Fruit fly (Drosophila melanogaster) whole organism, embryonic: ENCODE measurements around the gene Hip14.

Source experiments
- Abd-B ChIP-seq: fragments of 200-800 bp; sonication (Bioruptor generic); optimal IDR thresholded peaks from 2 replicates; lab custom pipeline; 2018; ENCODE audit warnings: missing biosample characterization, mild to moderate bottlenecking, missing genetic modification characterization, moderate library complexity
- Aef1 ChIP-seq: fragments of 200-800 bp; sonication (Bioruptor generic); IDR thresholded peaks from 3 replicates; pipeline ENCODE4 v1.3.6; 2022; ENCODE audit warnings: missing biosample characterization, missing genetic modification characterization
- B-H1 ChIP-seq: fragments of 200-800 bp; sonication (Bioruptor generic); IDR thresholded peaks from 3 replicates; pipeline ENCODE4 v1.3.6; 2022; ENCODE audit warnings: missing biosample characterization, missing genetic modification characterization
- CG11085 ChIP-seq: fragments of 200-800 bp; sonication (Bioruptor generic); IDR thresholded peaks from 2 replicates; pipeline ENCODE4 v1.3.6; 2022; ENCODE audit warnings: missing biosample characterization, missing genetic modification characterization
- CG13894 ChIP-seq: fragments of 200-800 bp; sonication (Bioruptor generic); optimal IDR thresholded peaks from 3 replicates; lab custom pipeline; 2018; ENCODE audit warnings: missing biosample characterization, mild to moderate bottlenecking, missing genetic modification characterization, moderate library complexity
- CG16815 ChIP-seq: fragments of 200-800 bp; sonication (Bioruptor generic); optimal IDR thresholded peaks from 3 replicates; lab custom pipeline; 2017; ENCODE audit warnings: missing biosample characterization, mild to moderate bottlenecking, missing genetic modification characterization
- CG17328 ChIP-seq: fragments of 200-800 bp; sonication (Bioruptor generic); IDR thresholded peaks from 2 replicates; pipeline ENCODE4 v1.3.6; 2022; ENCODE audit warnings: missing biosample characterization, missing genetic modification characterization
- CG17385 ChIP-seq: fragments of 200-800 bp; sonication (Bioruptor generic); optimal IDR thresholded peaks from 3 replicates; lab custom pipeline; 2018; ENCODE audit warnings: missing biosample characterization, mild to moderate bottlenecking, missing genetic modification characterization
- CG17829 ChIP-seq: fragments of 200-800 bp; optimal IDR thresholded peaks from 2 replicates; lab custom pipeline; 2019; ENCODE audit warnings: missing biosample characterization, mild to moderate bottlenecking, missing genetic modification characterization, moderate library complexity
- CG18599 ChIP-seq: fragments of 200-800 bp; sonication (Bioruptor generic); optimal IDR thresholded peaks from 3 replicates; lab custom pipeline; 2017; ENCODE audit warnings: missing biosample characterization, missing genetic modification characterization, mild to moderate bottlenecking, moderate library complexity, missing genetic modification reagents
- CG18619 ChIP-seq: fragments of 200-800 bp; sonication (Bioruptor generic); optimal IDR thresholded peaks from 3 replicates; lab custom pipeline; 2017; ENCODE audit warnings: missing biosample characterization, mild to moderate bottlenecking, missing genetic modification characterization
- CG31365 ChIP-seq: fragments of 200-800 bp; sonication (Bioruptor generic); optimal IDR thresholded peaks from 2 replicates; lab custom pipeline; 2018; ENCODE audit warnings: missing biosample characterization, mild to moderate bottlenecking, missing genetic modification characterization
- CG3163 ChIP-seq: fragments of 200-800 bp; sonication (Bioruptor generic); optimal IDR thresholded peaks from 3 replicates; lab custom pipeline; 2016; ENCODE audit warnings: missing biosample characterization, missing genetic modification characterization
- CG34422 ChIP-seq: fragments of 200-800 bp; sonication (Bioruptor generic); IDR thresholded peaks from 3 replicates; pipeline ENCODE4 v1.3.6; 2022; ENCODE audit warnings: missing biosample characterization, missing genetic modification characterization
- CG3995 ChIP-seq: fragments of 200-800 bp; sonication (Bioruptor generic); optimal IDR thresholded peaks from 3 replicates; lab custom pipeline; 2016; ENCODE audit warnings: missing biosample characterization, missing genetic modification characterization
- CG4360 ChIP-seq: fragments of 200-800 bp; sonication (Bioruptor generic); IDR thresholded peaks from 2 replicates; pipeline ENCODE4 v1.3.6; 2022; ENCODE audit warnings: missing biosample characterization, missing genetic modification characterization
- CG43689 ChIP-seq: fragments of 200-800 bp; sonication (Bioruptor generic); IDR thresholded peaks from 2 replicates; pipeline ENCODE4 v1.3.6; 2022; ENCODE audit warnings: missing biosample characterization, missing genetic modification characterization
- CG5953 ChIP-seq: fragments of 200-800 bp; sonication (Bioruptor generic); IDR thresholded peaks from 2 replicates; pipeline ENCODE4 v1.3.6; 2022; ENCODE audit warnings: missing biosample characterization, missing genetic modification characterization
- CG6813 ChIP-seq: fragments of 200-800 bp; sonication (Bioruptor generic); optimal IDR thresholded peaks from 2 replicates; lab custom pipeline; 2017; ENCODE audit warnings: missing biosample characterization, missing genetic modification characterization, mild to moderate bottlenecking, moderate library complexity, missing genetic modification reagents
- CG7357 ChIP-seq: fragments of 200-800 bp; sonication (Bioruptor generic); IDR thresholded peaks from 3 replicates; pipeline ENCODE4 v1.3.6; 2022; ENCODE audit warnings: missing biosample characterization, missing genetic modification characterization
- CG8281 ChIP-seq: fragments of 200-800 bp; sonication (Bioruptor generic); optimal IDR thresholded peaks from 2 replicates; lab custom pipeline; 2018; ENCODE audit warnings: missing biosample characterization, mild to moderate bottlenecking, missing genetic modification characterization, moderate library complexity
- CG8290 ChIP-seq, 3 experiments: fragments of 200-800 bp; sonication (Bioruptor generic); optimal IDR thresholded peaks; 2 replicates each; lab custom pipeline; 2016 to 2019; ENCODE audit warnings: missing biosample characterization in 3 of 3, missing genetic modification characterization in 3 of 3, mild to moderate bottlenecking in 2 of 3, moderate library complexity in 1 of 3
- D19B ChIP-seq: fragments of 200-800 bp; sonication (Bioruptor generic); optimal IDR thresholded peaks from 2 replicates; lab custom pipeline; 2017; ENCODE audit warnings: missing biosample characterization, mild to moderate bottlenecking, missing genetic modification characterization
- Dek ChIP-seq: fragments of 200-800 bp; sonication (Bioruptor generic); optimal IDR thresholded peaks from 3 replicates; lab custom pipeline; 2019; ENCODE audit warnings: missing biosample characterization, mild to moderate bottlenecking, missing genetic modification characterization, moderate library complexity
- Fer2 ChIP-seq: fragments of 200-800 bp; sonication (Bioruptor generic); optimal IDR thresholded peaks from 2 replicates; lab custom pipeline; 2018; ENCODE audit warnings: missing biosample characterization, mild to moderate bottlenecking, missing genetic modification characterization, moderate library complexity
- Fer3 ChIP-seq: fragments of 200-800 bp; sonication (Bioruptor generic); optimal IDR thresholded peaks from 2 replicates; lab custom pipeline; 2018; ENCODE audit warnings: missing biosample characterization, mild to moderate bottlenecking, missing genetic modification characterization, moderate library complexity
- HLH4C ChIP-seq: fragments of 200-800 bp; sonication (Bioruptor generic); IDR thresholded peaks from 3 replicates; pipeline ENCODE4 v1.3.6; 2022; ENCODE audit warnings: missing biosample characterization, missing genetic modification characterization; ENCODE audit not compliant: partially characterized antibody
- HLHmδ ChIP-seq: fragments of 200-800 bp; sonication (Bioruptor generic); optimal IDR thresholded peaks from 2 replicates; lab custom pipeline; 2018; ENCODE audit warnings: missing biosample characterization, mild to moderate bottlenecking, missing genetic modification characterization, moderate library complexity
- HmgZ ChIP-seq: fragments of 200-800 bp; sonication (Bioruptor generic); optimal IDR thresholded peaks from 2 replicates; lab custom pipeline; 2018; ENCODE audit warnings: missing biosample characterization, mild to moderate bottlenecking, missing genetic modification characterization
- Hr51 ChIP-seq, 2 experiments: fragments of 200-800 bp; sonication (Bioruptor generic); optimal IDR thresholded peaks; 2 replicates in 1 of 2; 3 replicates in 1 of 2; lab custom pipeline; 2016 to 2018; ENCODE audit warnings: missing biosample characterization in 2 of 2, missing genetic modification characterization in 2 of 2, mild to moderate bottlenecking in 1 of 2, moderate library complexity in 1 of 2
- NC2α ChIP-seq: fragments of 200-800 bp; sonication (Bioruptor generic); optimal IDR thresholded peaks from 2 replicates; lab custom pipeline; 2016; ENCODE audit warnings: missing biosample characterization, missing genetic modification characterization
- Nf-YB ChIP-seq: fragments of 200-800 bp; sonication (Bioruptor generic); optimal IDR thresholded peaks from 3 replicates; lab custom pipeline; 2019; ENCODE audit warnings: missing biosample characterization, mild to moderate bottlenecking, missing genetic modification characterization, moderate library complexity
- Usf ChIP-seq: fragments of 200-800 bp; sonication (Bioruptor generic); optimal IDR thresholded peaks from 2 replicates; lab custom pipeline; 2017; ENCODE audit warnings: missing genotype, missing biosample characterization, missing genetic modification characterization
- ash1 ChIP-seq: fragments of 200-800 bp; sonication (Bioruptor generic); optimal IDR thresholded peaks from 2 replicates; lab custom pipeline; 2018; ENCODE audit warnings: missing biosample characterization, mild to moderate bottlenecking, missing genetic modification characterization
- bigmax ChIP-seq: fragments of 200-800 bp; sonication (Bioruptor generic); optimal IDR thresholded peaks from 2 replicates; lab custom pipeline; 2018; ENCODE audit warnings: missing biosample characterization, mild to moderate bottlenecking, missing genetic modification characterization
- cad ChIP-seq: fragments of >200 bp; optimal IDR thresholded peaks from 2 replicates; lab custom pipeline; 2017; ENCODE audit warnings: missing biosample characterization, missing genetic modification characterization
- caup ChIP-seq: fragments of 200-800 bp; sonication (Bioruptor generic); optimal IDR thresholded peaks from 3 replicates; lab custom pipeline; 2017; ENCODE audit warnings: missing biosample characterization, mild to moderate bottlenecking, missing genetic modification characterization, moderate library complexity; ENCODE audit not compliant: severe bottlenecking
- emc ChIP-seq: fragments of 200-800 bp; sonication (Bioruptor generic); optimal IDR thresholded peaks from 2 replicates; lab custom pipeline; 2016; ENCODE audit warnings: missing biosample characterization, missing genetic modification characterization
- fd64A ChIP-seq: fragments of 200-800 bp; sonication (Bioruptor generic); optimal IDR thresholded peaks from 3 replicates; lab custom pipeline; 2018; ENCODE audit warnings: missing biosample characterization, mild to moderate bottlenecking, missing genetic modification characterization
- gcm ChIP-seq: fragments of 200-800 bp; sonication (Bioruptor generic); optimal IDR thresholded peaks from 2 replicates; lab custom pipeline; 2019; ENCODE audit warnings: missing biosample characterization, mild to moderate bottlenecking, missing genetic modification characterization, moderate library complexity
- grn ChIP-seq: fragments of 200-800 bp; sonication (Bioruptor generic); optimal IDR thresholded peaks from 3 replicates; lab custom pipeline; 2017; ENCODE audit warnings: missing biosample characterization, missing genetic modification characterization
- gt ChIP-seq: fragments of 200-800 bp; sonication (Bioruptor generic); IDR thresholded peaks from 2 replicates; pipeline ENCODE4 v1.3.6; 2022; ENCODE audit warnings: missing biosample characterization, missing genetic modification characterization
- ham ChIP-seq: fragments of 200-800 bp; sonication (Bioruptor generic); IDR thresholded peaks from 2 replicates; pipeline ENCODE4 v1.3.6; 2022; ENCODE audit warnings: missing biosample characterization, missing genetic modification characterization
- her ChIP-seq: fragments of 200-800 bp; sonication (Bioruptor generic); optimal IDR thresholded peaks from 2 replicates; lab custom pipeline; 2016; ENCODE audit warnings: missing biosample characterization, missing genetic modification characterization
- ind ChIP-seq: fragments of 200-800 bp; sonication (Bioruptor generic); optimal IDR thresholded peaks from 3 replicates; lab custom pipeline; 2016; ENCODE audit warnings: missing biosample characterization, missing genetic modification characterization
- lola ChIP-seq, 3 experiments: fragments of >200 bp in 2 of 3; fragments of 200-800 bp in 1 of 3; sonication (Bioruptor generic) in 1 of 3; optimal IDR thresholded peaks; 2 replicates each; lab custom pipeline; 2017 to 2019; ENCODE audit warnings: missing biosample characterization in 3 of 3, missing genetic modification characterization in 3 of 3, mild to moderate bottlenecking in 1 of 3, moderate library complexity in 1 of 3
- sens ChIP-seq: fragments of 200-800 bp; sonication (Bioruptor generic); peaks from one replicate; lab custom pipeline; 2016; ENCODE audit warnings: missing biosample characterization, missing genetic modification characterization
- tin ChIP-seq: fragments of 200-800 bp; sonication (Bioruptor generic); optimal IDR thresholded peaks from 3 replicates; lab custom pipeline; 2016; ENCODE audit warnings: missing biosample characterization, missing genetic modification characterization
- wek ChIP-seq: fragments of 200-800 bp; sonication (Bioruptor generic); optimal IDR thresholded peaks from 3 replicates; lab custom pipeline; 2018; ENCODE audit warnings: missing biosample characterization, mild to moderate bottlenecking, missing genetic modification characterization, moderate library complexity

Hip14 gene

DNA sequence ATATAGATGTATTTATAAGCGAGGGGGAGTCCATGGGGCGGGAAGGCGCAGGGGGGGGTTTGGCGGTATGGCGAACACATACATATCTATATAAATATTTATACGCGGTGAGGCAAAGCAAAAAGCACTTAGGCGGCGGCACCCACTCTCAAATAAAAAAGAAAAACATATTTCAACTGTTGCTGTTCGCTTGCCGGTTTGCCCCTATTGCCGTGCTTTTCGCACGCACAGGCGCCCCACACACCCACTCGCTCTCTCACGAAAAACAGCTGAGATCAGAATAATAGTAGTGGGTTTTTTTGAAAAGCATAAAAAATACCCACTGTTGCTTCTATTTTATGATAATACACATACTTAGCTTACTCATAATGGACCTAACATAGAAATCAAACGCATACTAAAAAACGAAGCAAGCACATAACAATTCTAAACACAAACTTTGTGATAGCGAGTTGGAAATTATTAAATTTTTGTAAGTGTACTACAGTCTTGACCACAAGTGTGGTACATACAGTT lies 13.2 kb downstream of the Hip14 start:
- TF ChIP-seq B-H1 (GFP tag; lab: Robert Waterston, UW) (peak; percentile 26; the same call in 2 of the 3 replicates), CG7357 (0 out of 3 replicates have a peak, but pooled peaks have one; percentile 47), CG3995 (GFP tag; lab: Kevin White, UChicago) (peak; percentile 50), CG8281 (tag; lab: Kevin White, UChicago) (peak; percentile 68), ind (peak; percentile 79), lola (GFP tag; optimal IDR thresholded peaks at IDR 0.05; lab: Kevin White, UChicago) (no peak), HmgZ (peak; percentile 83), Fer2 (tag; lab: Kevin White, UChicago) (peak; percentile 21), Usf (peak; percentile 55), gt (GFP tag; lab: Robert Waterston, UW) (no peak), gcm (GFP tag; lab: Kevin White, UChicago) (peak; percentile 71), HLH4C (GFP tag; lab: Robert Waterston, UW) (no peak), CG17328 (GFP tag; lab: Robert Waterston, UW) (peak; percentile 36; the same call in 1 of the 2 replicates), caup (GFP tag; lab: Kevin White, UChicago) (peak; percentile 84), bigmax (GFP tag; lab: Kevin White, UChicago) (no peak), CG8290 (GFP tag; optimal IDR thresholded peaks at IDR 0.05; lab: Kevin White, UChicago) (no peak), CG8290 (tag; optimal IDR thresholded peaks at IDR 0.05; lab: Kevin White, UChicago) (peak in 1 of 2 experiments; percentile 71), Hr51 (GFP tag; optimal IDR thresholded peaks at IDR 0.05; lab: Kevin White, UChicago) (peak; percentile 65 to 85), Dek (peak; percentile 88), emc (GFP tag; lab: Kevin White, UChicago) (peak; percentile 14), her (GFP tag; lab: Kevin White, UChicago) (peak; percentile 85), ham (0 out of 2 replicates have a peak, but pooled peaks have one; percentile 45), grn (GFP tag; lab: Kevin White, UChicago) (no peak), wek (no peak), CG11085 (GFP tag; lab: Robert Waterston, UW) (0 out of 2 replicates have a peak, but pooled peaks have one; percentile 5), tin (peak; percentile 59), CG43689 (GFP tag; lab: Robert Waterston, UW) (no peak), Nf-YB (GFP tag; lab: Kevin White, UChicago) (peak; percentile 63), CG17385 (peak; percentile 81), CG18599 (GFP tag; lab: Kevin White, UChicago) (peak; percentile 91), Abd-B (GFP tag; lab: Kevin White, UChicago) (peak; percentile 51), cad (GFP tag; lab: Kevin White, UChicago) (no peak), sens (GFP tag; lab: Kevin White, UChicago) (peak; percentile 75), CG4360 (GFP tag; lab: Robert Waterston, UW) (no peak), CG5953 (GFP tag; lab: Robert Waterston, UW) (no peak), CG34422 (GFP tag; lab: Robert Waterston, UW) (peak; percentile 66; the same call in 1 of the 3 replicates), CG13894 (peak; percentile 92), CG18619 (peak; percentile 80), ash1 (GFP tag; lab: Kevin White, UChicago) (peak; percentile 13), CG17829 (tag; lab: Kevin White, UChicago) (peak; percentile 59), Aef1 (peak; percentile 58), Fer3 (tag; lab: Kevin White, UChicago) (peak; percentile 85), CG6813 (GFP tag; lab: Kevin White, UChicago) (peak; percentile 31), HLHmδ (GFP tag; lab: Kevin White, UChicago) (no peak), D19B (peak; percentile 74), NC2α (GFP tag; lab: Kevin White, UChicago) (no peak), fd64A (no peak), CG31365 (peak; percentile 45), CG3163 (GFP tag; lab: Kevin White, UChicago) (peak; percentile 42), CG16815 (GFP tag; lab: Kevin White, UChicago) (peak; percentile 50)
